Worm (Caenorhabditis elegans) whole organism, L4/young adult: ENCODE measurements around the gene lsy-12.

Experiments used
- W03F9.2 ChIP-seq: fragments of 150-350 bp; optimal IDR thresholded peaks from 2 replicates; lab custom pipeline; 2014; ENCODE audit warnings: missing biosample characterization, missing genetic modification characterization
- dao-5 ChIP-seq: sonication (generic microtip); optimal IDR thresholded peaks from 2 replicates; lab custom pipeline; 2016; ENCODE audit warnings: missing genotype, missing genetic modification characterization, moderate library complexity, missing compliant biosample characterization
- him-1 ChIP-seq: sonication (generic microtip); optimal IDR thresholded peaks from 2 replicates; lab custom pipeline; 2016; ENCODE audit warnings: missing genotype, missing genetic modification reagents, missing genetic modification characterization, missing compliant biosample characterization

lsy-12 gene

DNA sequence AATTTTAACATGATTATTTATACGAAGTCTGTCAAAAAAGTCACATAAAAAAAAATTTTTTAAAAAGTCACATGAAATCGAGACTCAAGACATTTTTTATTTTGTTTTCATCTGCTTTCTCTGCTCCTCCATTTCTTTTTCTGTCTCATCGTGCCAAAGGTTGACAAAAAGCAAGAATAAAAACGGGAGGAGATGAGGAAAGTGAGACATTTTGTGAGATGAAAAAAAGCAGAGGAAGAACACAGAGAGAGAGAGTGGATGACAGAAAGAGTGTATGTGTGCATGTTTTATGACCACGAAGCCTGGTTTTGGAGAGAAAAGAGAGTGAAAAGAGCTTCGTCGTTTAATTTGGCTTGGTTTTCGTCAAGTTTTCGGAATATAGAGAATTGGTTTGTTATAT, 6.0 kb downstream of the lsy-12 start:
- TF ChIP-seq W03F9.2 (tag; lab: Kevin White, UChicago) (no peak), dao-5 (no peak), him-1 (no peak)

- TF ChIP-seq W03F9.2 (tag; lab: Kevin White, UChicago), result no peak
- TF ChIP-seq him-1, result no peak
- no peak for TF ChIP-seq dao-5
Observed at ce11 chrV:9848576-9848975, 11.2 kb downstream of the lsy-12 start.

- TF ChIP-seq him-1 (no peak), dao-5 (no peak), W03F9.2 (tag; lab: Kevin White, UChicago) (no peak)
Observed at ce11 chrV:9843376-9843916, 16.3 kb downstream of the lsy-12 start, which contains the start of gene sru-8. Gene sru-8 (plus strand): TSS chrV:9843866.

ce11 chrV:9841376-9841775, 18.4 kb downstream of the lsy-12 start, which contains the start of gene sru-36:
Gene sru-36 (plus strand): TSS chrV:9841676.
- TF ChIP-seq dao-5 (no peak), him-1 (no peak)

ce11 chrV:9837679-9838078, 22.1 kb downstream of the lsy-12 start, which contains the start of gene srsx-21:
Gene srsx-21 (plus strand): TSS chrV:9837979.
- no peak for TF ChIP-seq him-1
- no peak for TF ChIP-seq dao-5
- no peak for TF ChIP-seq W03F9.2 (tag; lab: Kevin White, UChicago)

DNA sequence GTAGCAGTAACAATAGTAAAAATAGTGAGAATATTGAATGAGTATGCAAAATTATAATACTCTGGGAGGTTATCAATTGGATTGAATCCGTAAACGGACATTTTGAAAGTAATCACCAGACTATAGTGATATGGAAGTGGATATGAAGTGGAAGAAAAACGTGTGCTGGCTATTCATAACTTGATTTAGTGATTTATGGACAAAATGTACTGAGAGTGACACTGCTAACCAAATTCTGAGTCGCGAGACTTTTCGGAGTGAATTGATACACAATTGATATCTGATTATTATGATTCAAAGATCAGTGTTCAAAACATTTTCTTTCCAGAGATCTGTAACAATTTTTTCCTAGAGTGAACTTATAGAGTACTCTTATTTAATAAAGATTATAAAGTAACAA, 23.8 kb downstream of the lsy-12 start, which contains the start of gene sru-38:
TSS of gene sru-38 (minus strand) at position 101 of the 400 bp plus-strand sequence.
- TF ChIP-seq him-1 (no peak), W03F9.2 (tag; lab: Kevin White, UChicago) (no peak), dao-5 (no peak)

ce11 chrV:9833900-9834299, 25.9 kb downstream of the lsy-12 start, which contains the start of gene sru-40:
Gene sru-40 (minus strand): TSS chrV:9834000.
- TF ChIP-seq him-1, result no peak
- no peak for TF ChIP-seq W03F9.2 (tag; lab: Kevin White, UChicago)
- no peak for TF ChIP-seq dao-5

ce11 chrV:9824149-9824548, 35.6 kb downstream of the lsy-12 start, which contains the start of gene str-2:
Gene str-2 (minus strand): TSS chrV:9824249.
- TF ChIP-seq W03F9.2 (tag; lab: Kevin White, UChicago) (no peak), dao-5 (no peak), him-1 (no peak)

DNA sequence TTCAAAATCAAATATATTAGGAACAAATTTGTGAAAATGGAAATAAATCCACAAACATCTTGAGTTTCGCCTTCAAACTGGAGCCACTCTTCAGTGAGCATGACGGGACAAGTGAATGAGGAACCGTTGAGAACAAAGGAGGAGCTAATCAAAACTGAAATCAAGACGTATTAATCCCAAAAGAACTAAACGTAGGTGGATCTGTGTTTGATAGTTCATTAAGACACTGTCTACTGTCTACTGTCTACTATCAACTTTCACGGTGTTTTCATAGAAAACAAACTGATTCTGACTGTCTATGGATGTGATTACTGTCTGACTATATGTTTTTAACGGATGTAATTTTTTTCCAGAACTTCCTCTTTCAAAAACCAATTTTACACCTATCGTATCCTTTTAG, 38.0 kb downstream of the lsy-12 start, which contains the start of gene str-193:
TSS of gene str-193 (minus strand) at position 101 of the 400 bp plus-strand sequence.
- TF ChIP-seq him-1, result no peak

DNA sequence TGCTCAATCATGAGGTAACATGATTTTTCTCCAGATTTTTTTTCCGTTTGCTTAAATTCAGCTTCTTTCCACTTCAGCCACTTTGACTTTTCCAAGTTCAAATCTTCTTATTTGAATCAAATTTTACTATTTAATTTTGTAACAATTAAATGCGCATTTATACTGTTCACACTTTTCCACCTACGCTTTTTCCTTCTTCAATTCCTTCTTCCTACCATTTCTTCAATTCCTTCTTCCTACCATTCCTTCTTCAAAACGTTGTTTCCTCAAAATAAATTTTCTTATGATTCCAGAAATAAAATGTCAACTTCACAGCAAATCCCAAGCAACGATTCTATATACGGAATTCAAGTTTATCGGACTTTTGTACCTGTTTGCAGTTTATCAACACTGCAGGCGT, 43.4 kb downstream of the lsy-12 start, which contains the start of gene sru-31:
TSS of gene sru-31 (plus strand) at position 301 of the 400 bp plus-strand sequence.
- no peak for TF ChIP-seq W03F9.2 (tag; lab: Kevin White, UChicago)
- TF ChIP-seq him-1, result no peak
- no peak for TF ChIP-seq dao-5

- TF ChIP-seq W03F9.2 (tag; lab: Kevin White, UChicago) (no peak), dao-5 (no peak), him-1 (no peak)
Observed at ce11 chrV:9813527-9813926, 46.2 kb downstream of the lsy-12 start, which contains the start of gene sru-30. Gene sru-30 (plus strand): TSS chrV:9813827.

ce11 chrV:9812216-9812615, 47.5 kb downstream of the lsy-12 start:
- no peak for TF ChIP-seq him-1
- TF ChIP-seq dao-5, result no peak
- TF ChIP-seq W03F9.2 (tag; lab: Kevin White, UChicago), result no peak

DNA sequence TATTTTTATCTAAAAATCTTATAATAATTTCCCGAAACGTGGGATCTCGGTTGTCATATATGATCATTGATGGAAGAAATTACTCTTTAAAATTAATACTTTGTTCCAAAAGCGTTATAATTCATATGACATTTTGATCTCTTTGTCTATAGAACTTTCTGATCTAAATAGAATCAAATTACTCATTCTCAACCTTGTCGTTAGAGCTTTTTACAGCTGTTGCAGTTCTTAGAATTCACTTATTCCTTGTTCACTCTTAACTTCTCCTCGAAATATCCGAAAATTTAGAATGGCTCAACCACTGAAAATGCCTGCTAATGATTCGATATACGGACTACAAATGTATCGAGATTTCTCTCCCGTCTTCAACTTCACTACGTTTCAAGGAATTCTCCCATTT, 48.6 kb downstream of the lsy-12 start, which contains the start of gene sru-29:
TSS of gene sru-29 (plus strand) at position 301 of the 400 bp plus-strand sequence.
- no peak for TF ChIP-seq him-1
- no peak for TF ChIP-seq W03F9.2 (tag; lab: Kevin White, UChicago)
- TF ChIP-seq dao-5, result no peak

ce11 chrV:9805161-9805560, 54.6 kb downstream of the lsy-12 start, which contains the start of gene sru-37:
Gene sru-37 (plus strand): TSS chrV:9805461.
- TF ChIP-seq dao-5 (no peak), him-1 (no peak), W03F9.2 (tag; lab: Kevin White, UChicago) (no peak)

ce11 chrV:9803176-9803575, 56.6 kb downstream of the lsy-12 start, which contains the start of gene sru-39:
Gene sru-39 (plus strand): TSS chrV:9803476.
- no peak for TF ChIP-seq W03F9.2 (tag; lab: Kevin White, UChicago)
- no peak for TF ChIP-seq him-1
- TF ChIP-seq dao-5, result no peak

DNA sequence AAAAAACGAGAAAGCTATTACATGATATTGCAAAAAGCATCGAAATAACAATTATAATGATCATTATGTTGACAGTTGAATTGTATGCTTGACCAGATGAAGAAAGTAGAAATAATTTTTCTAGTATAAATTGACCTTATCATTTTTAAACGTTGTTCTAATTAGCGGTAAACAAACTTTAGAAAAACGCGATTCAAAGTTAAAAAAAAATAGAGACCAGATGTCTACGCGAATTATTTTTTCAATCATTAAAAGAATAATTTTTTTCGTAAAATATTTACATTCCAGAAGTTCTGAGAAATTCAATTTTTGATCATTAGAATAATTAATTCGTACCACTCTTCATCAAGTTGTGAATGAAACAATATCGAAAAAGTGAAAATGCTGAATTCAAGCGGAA, 57.8 kb downstream of the lsy-12 start, which contains the start of gene F46B6.10:
TSS of gene F46B6.10 (minus strand) at position 101 of the 400 bp plus-strand sequence.
- TF ChIP-seq dao-5, result no peak
- TF ChIP-seq him-1, result no peak
- TF ChIP-seq W03F9.2 (tag; lab: Kevin White, UChicago), result no peak
